Worm (Caenorhabditis elegans) whole organism, midembryonic: ENCODE measurements around the gene Y38H6C.13.

Experiments used
- T22C8.4 ChIP-seq: fragments of 200-800 bp; sonication (Bioruptor generic); IDR thresholded peaks from 2 replicates; pipeline ENCODE4 v1.3.6; 2022; ENCODE audit warnings: missing genetic modification characterization, missing compliant biosample characterization
- cog-1 ChIP-seq: sonication (generic microtip); optimal IDR thresholded peaks from 2 replicates; lab custom pipeline; 2016; ENCODE audit warnings: missing genetic modification characterization, missing compliant biosample characterization
- flt-1 ChIP-seq: fragments of 200-800 bp; sonication (Bioruptor generic); IDR thresholded peaks from 2 replicates; pipeline ENCODE4 v1.3.6; 2022; ENCODE audit warnings: missing genetic modification characterization, missing compliant biosample characterization
- klf-2 ChIP-seq: fragments of 200-800 bp; sonication (Bioruptor generic); conservative IDR thresholded peaks from 2 replicates; pipeline ENCODE4 v1.3.6; 2022; ENCODE audit warnings: missing genetic modification reagents, missing genetic modification characterization, missing compliant biosample characterization
- med-1 ChIP-seq: sonication (generic microtip); optimal IDR thresholded peaks from 2 replicates; lab custom pipeline; 2017; ENCODE audit warnings: missing genetic modification characterization, mild to moderate bottlenecking, missing compliant biosample characterization, antibody characterized with exemption, missing genetic modification reagents; ENCODE audit not compliant: insufficient read depth
- ref-1 ChIP-seq: fragments of 200-800 bp; sonication (Bioruptor generic); conservative IDR thresholded peaks from 2 replicates; pipeline ENCODE4 v1.3.6; 2022; ENCODE audit warnings: missing genetic modification reagents, missing genetic modification characterization, missing compliant biosample characterization
- tab-1 ChIP-seq: fragments of 200-800 bp; sonication (Bioruptor generic); IDR thresholded peaks from 2 replicates; pipeline ENCODE4 v1.3.6; 2022; ENCODE audit warnings: missing genetic modification characterization, missing compliant biosample characterization
- ztf-23 ChIP-seq: fragments of 200-800 bp; sonication (Bioruptor generic); IDR thresholded peaks from 2 replicates; pipeline ENCODE4 v1.3.6; 2022; ENCODE audit warnings: missing genetic modification reagents, missing genetic modification characterization, missing compliant biosample characterization
- ztf-29 ChIP-seq: fragments of 200-800 bp; sonication (Bioruptor generic); IDR thresholded peaks from 2 replicates; pipeline ENCODE4 v1.3.6; 2022; ENCODE audit warnings: missing genetic modification reagents, missing genetic modification characterization, missing compliant biosample characterization

Gene Y38H6C.13

ce11 chrV:20574314-20574713 is 46.7 kb downstream of the Y38H6C.13 start, which contains the start of gene clec-263:
TSS of gene clec-263 (plus strand) at chrV:20574614.
- TF ChIP-seq ref-1 (GFP tag; lab: Robert Waterston, UW) (no peak), T22C8.4 (GFP tag; lab: Robert Waterston, UW) (no peak), tab-1 (GFP tag; lab: Robert Waterston, UW) (no peak), flt-1 (GFP tag; lab: Robert Waterston, UW) (no peak), med-1 (GFP tag; lab: Kevin White, UChicago) (no peak), ztf-23 (no peak), cog-1 (no peak), klf-2 (GFP tag; lab: Robert Waterston, UW) (no peak), ztf-29 (no peak)

ce11 chrV:20574872-20575271 is 47.3 kb downstream of the Y38H6C.13 start:
- no peak for TF ChIP-seq ref-1 (GFP tag; lab: Robert Waterston, UW)
- TF ChIP-seq tab-1 (GFP tag; lab: Robert Waterston, UW), result no peak
- TF ChIP-seq med-1 (GFP tag; lab: Kevin White, UChicago), result no peak
- no peak for TF ChIP-seq klf-2 (GFP tag; lab: Robert Waterston, UW)
- TF ChIP-seq T22C8.4 (GFP tag; lab: Robert Waterston, UW), result no peak
- TF ChIP-seq ztf-29, result no peak
- no peak for TF ChIP-seq flt-1 (GFP tag; lab: Robert Waterston, UW)
- no peak for TF ChIP-seq cog-1
- no peak for TF ChIP-seq ztf-23
